Worm (Caenorhabditis elegans): ENCODE results near the gene lido-15.

Gene lido-15

DNA sequence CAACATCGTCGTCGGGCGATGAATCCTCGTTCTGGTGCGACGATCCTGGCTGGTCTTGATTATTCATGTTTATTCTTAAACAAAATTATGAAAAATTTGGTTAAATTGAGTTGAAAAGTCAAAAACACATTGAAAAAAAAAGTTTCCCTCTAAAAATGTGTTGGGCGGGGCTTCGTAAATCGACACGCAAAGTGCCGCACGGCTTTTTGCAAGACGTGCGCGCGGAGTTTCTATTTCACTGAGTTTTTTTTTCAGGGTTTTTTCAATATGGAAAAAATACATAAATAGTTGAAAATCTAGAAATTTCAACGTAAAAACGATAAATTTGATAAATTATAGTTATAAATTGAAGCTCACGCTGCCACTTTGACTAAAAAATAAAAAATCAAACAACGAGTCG, 4.0 kb upstream of the lido-15 start, which contains the start of gene F54D10.5 (continued):
- TF ChIP-seq B0019.2 (GFP tag; conservative IDR thresholded peaks at IDR 0.05) (no peak), madf-8 (GFP tag; conservative IDR thresholded peaks at IDR 0.05) (no peak), attf-5 (GFP tag; optimal IDR thresholded peaks at IDR 0.05) (peak; percentile 25), xnd-1 (tag; optimal IDR thresholded peaks at IDR 0.05) (no peak), mxl-1 (tag; optimal IDR thresholded peaks at IDR 0.05) (no peak), hmg-1.2 (GFP tag; IDR thresholded peaks at IDR 0.05) (peak; percentile 30; the same call in 1 of the 2 replicates), T26A5.8 (tag; optimal IDR thresholded peaks at IDR 0.05) (no peak), egl-18 (GFP tag; IDR thresholded peaks at IDR 0.05) (no peak), ceh-100 (GFP tag; IDR thresholded peaks at IDR 0.05) (peak; percentile 26; the same call in 1 of the 2 replicates), die-1 (tag; optimal IDR thresholded peaks at IDR 0.05) (no peak), aptf-3 (GFP tag; IDR thresholded peaks at IDR 0.05) (no peak), ztf-28 (GFP tag; IDR thresholded peaks at IDR 0.05) (no peak), Y67H2A.10 (GFP tag; conservative IDR thresholded peaks at IDR 0.05) (no peak), ztf-18 (tag; optimal IDR thresholded peaks at IDR 0.05) (no peak), akir-1 (GFP tag; optimal IDR thresholded peaks at IDR 0.05) (no peak), unc-62 (GFP tag; optimal IDR thresholded peaks at IDR 0.05) (no peak), rpc-1 (optimal IDR thresholded peaks at IDR 0.05) (peak; percentile 25), rpc-1 (tag; optimal IDR thresholded peaks at IDR 0.05) (no peak), pha-4 (tag; optimal IDR thresholded peaks at IDR 0.05) (no peak), lin-40 (tag; optimal IDR thresholded peaks at IDR 0.05) (no peak), rec-8 (tag; optimal IDR thresholded peaks at IDR 0.05) (no peak), lsy-27 (tag; optimal IDR thresholded peaks at IDR 0.05; ENCODE audit: borderline replicate concordance, insufficient read depth) (no peak), lin-26 (GFP tag; IDR thresholded peaks at IDR 0.05) (no peak), ama-1 (optimal IDR thresholded peaks at IDR 0.05) (no peak), ama-1 (GFP tag; optimal IDR thresholded peaks at IDR 0.05) (no peak), lsl-1 (GFP tag; optimal IDR thresholded peaks at IDR 0.05) (no peak), tlf-1 (GFP tag; optimal IDR thresholded peaks at IDR 0.05) (no peak), snpc-1.3 (tag; optimal IDR thresholded peaks at IDR 0.05; ENCODE audit: insufficient read depth) (peak; percentile 57), F57C9.4 (tag; optimal IDR thresholded peaks at IDR 0.05) (no peak), Y95B8A.8 (GFP tag; IDR thresholded peaks at IDR 0.05) (no peak), nhr-179 (tag; optimal IDR thresholded peaks at IDR 0.05) (no peak), ceh-27 (GFP tag; optimal IDR thresholded peaks at IDR 0.05) (no peak), nfya-2 (GFP tag; IDR thresholded peaks at IDR 0.05) (no peak), lag-1 (GFP tag; IDR thresholded peaks at IDR 0.05) (no peak), athp-1 (tag; optimal IDR thresholded peaks at IDR 0.05) (no peak), Y53F4B.3 (GFP tag; IDR thresholded peaks at IDR 0.05) (no peak), lir-1 (GFP tag; conservative IDR thresholded peaks at IDR 0.05) (no peak), D2030.7 (GFP tag; IDR thresholded peaks at IDR 0.05) (0 out of 2 replicates have a peak, but pooled peaks have one; percentile 33), madf-10 (tag; optimal IDR thresholded peaks at IDR 0.05) (no peak), K11D2.4 (GFP tag; IDR thresholded peaks at IDR 0.05) (no peak), hsf-1 (GFP tag; IDR thresholded peaks at IDR 0.05) (no peak), tbp1 (GFP tag; optimal IDR thresholded peaks at IDR 0.05) (peak; percentile 14), sea-2 (GFP tag; IDR thresholded peaks at IDR 0.05) (no peak), ceh-79 (tag; optimal IDR thresholded peaks at IDR 0.05) (no peak), ZK185.1 (tag; optimal IDR thresholded peaks at IDR 0.05; ENCODE audit: poor library complexity, severe bottlenecking) (no peak), let-607 (tag; optimal IDR thresholded peaks at IDR 0.05) (peak in 1 of 2 experiments; percentile 11), F10E7.11 (tag; optimal IDR thresholded peaks at IDR 0.05) (no peak), let-526 (GFP tag; IDR thresholded peaks at IDR 0.05) (no peak), ekl-4 (GFP tag; IDR thresholded peaks at IDR 0.05) (peak; percentile 25; the same call in 1 of the 2 replicates), sdz-38 (tag; optimal IDR thresholded peaks at IDR 0.05) (no peak)
